Worm (Caenorhabditis elegans): ENCODE results near the gene T04C9.2.

Gene T04C9.2

ce11 chrIII:5951589-5952378 is 39.9 kb upstream of the T04C9.2 start (continued):
- TF ChIP-seq jun-1 (tag; optimal IDR thresholded peaks at IDR 0.05), result no peak
- no peak for TF ChIP-seq nhr-76 (tag; optimal IDR thresholded peaks at IDR 0.05)

DNA sequence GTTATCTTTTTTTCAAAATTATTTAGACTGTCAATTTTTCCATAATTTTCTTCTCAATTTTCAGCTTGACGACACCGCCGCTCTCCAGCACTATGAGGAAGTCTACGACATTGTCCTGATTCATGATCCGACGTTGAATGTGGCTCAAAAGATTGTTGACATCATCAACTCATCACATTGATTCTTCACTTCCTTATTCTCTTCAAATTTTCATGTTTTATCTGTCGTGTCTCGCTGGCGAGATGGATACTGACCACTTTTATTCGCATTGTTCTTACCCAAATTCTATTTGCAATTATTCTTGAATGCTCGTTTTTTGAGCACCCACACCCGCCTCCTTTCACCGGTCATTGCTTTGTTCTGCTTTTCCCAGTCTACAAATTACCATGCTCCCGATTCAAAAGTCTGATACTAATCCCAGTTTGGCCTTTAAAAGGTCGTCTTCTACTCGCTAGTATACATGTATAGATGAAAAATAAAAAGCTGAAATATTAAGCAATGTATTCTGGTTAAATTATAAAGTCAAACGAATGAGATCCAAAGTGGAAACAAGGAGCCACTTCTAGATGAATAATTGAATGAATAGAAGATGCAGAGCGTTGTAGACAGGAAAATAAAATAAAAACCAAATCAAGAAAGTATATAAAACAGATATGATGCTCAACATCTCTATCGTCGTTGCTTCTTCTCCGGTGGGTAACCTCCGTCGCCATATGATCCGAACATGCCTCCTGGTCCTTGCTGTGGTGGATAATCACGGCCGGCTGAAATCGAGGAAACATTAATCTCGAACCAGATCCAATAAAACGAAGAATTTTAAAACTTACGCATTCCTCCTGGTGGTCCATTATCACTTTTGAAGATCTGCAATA is 38.4 kb upstream of the T04C9.2 start:
- TF ChIP-seq mml-1 (tag; optimal IDR thresholded peaks at IDR 0.05) (no peak), pha-4 (tag; optimal IDR thresholded peaks at IDR 0.05) (peak; percentile 12), aly-2 (tag; optimal IDR thresholded peaks at IDR 0.05) (peak; percentile 73), unc-39 (tag; optimal IDR thresholded peaks at IDR 0.05) (no peak), mdl-1 (tag; optimal IDR thresholded peaks at IDR 0.05) (no peak), pqm-1 (tag; optimal IDR thresholded peaks at IDR 0.05) (peak; percentile 15), nhr-77 (tag; optimal IDR thresholded peaks at IDR 0.05) (peak; percentile 40), nhr-25 (tag; optimal IDR thresholded peaks at IDR 0.05) (peak; percentile 67), nhr-43 (tag; optimal IDR thresholded peaks at IDR 0.05; ENCODE audit: poor library complexity, severe bottlenecking) (peak; percentile 55), ama-1 (optimal IDR thresholded peaks at IDR 0.05) (peak; percentile 35), ztf-4 (tag; optimal IDR thresholded peaks at IDR 0.05) (peak; percentile 6), R02D3.7 (tag; optimal IDR thresholded peaks at IDR 0.05) (no peak), nhr-23 (tag; optimal IDR thresholded peaks at IDR 0.05) (peak; percentile 42)

DNA sequence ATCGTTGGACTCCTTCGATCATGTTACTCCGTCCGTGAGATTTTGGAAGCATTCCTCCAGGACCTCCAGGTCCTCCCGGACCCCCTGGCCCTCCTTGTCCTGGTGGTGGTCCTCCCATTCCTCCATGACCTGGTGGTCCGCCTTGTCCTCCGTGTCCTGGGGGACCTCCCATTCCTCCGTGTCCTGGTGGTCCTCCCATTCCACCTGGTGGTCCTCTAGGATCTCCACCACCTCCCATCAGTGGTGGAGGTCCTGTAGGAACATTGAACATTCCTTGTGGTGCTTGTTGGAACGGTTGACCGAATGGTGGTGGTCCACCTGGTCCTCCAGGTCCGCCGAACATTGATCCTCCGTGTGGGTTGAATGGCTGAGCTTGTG is 37.8 kb upstream of the T04C9.2 start:
- TF ChIP-seq elt-1 (tag; optimal IDR thresholded peaks at IDR 0.05), result no peak
- no peak for TF ChIP-seq lin-15B (tag; optimal IDR thresholded peaks at IDR 0.05)
- no peak for TF ChIP-seq unc-39 (tag; optimal IDR thresholded peaks at IDR 0.05)
- no peak for TF ChIP-seq snpc-4 (tag; optimal IDR thresholded peaks at IDR 0.05)
- TF ChIP-seq ceh-9 (tag; optimal IDR thresholded peaks at IDR 0.05), result no peak
- no peak for TF ChIP-seq mdl-1 (tag; optimal IDR thresholded peaks at IDR 0.05)
- no peak for TF ChIP-seq egl-27 (tag; optimal IDR thresholded peaks at IDR 0.05)
- TF ChIP-seq ztf-11 (tag; optimal IDR thresholded peaks at IDR 0.05), result no peak
- TF ChIP-seq hmg-11 (tag; optimal IDR thresholded peaks at IDR 0.05), result no peak
- TF ChIP-seq ceh-28 (tag; optimal IDR thresholded peaks at IDR 0.05), result no peak
- no peak for TF ChIP-seq nhr-11 (tag; optimal IDR thresholded peaks at IDR 0.05)
- TF ChIP-seq pha-4 (tag; optimal IDR thresholded peaks at IDR 0.05), result no peak
- TF ChIP-seq ama-1 (optimal IDR thresholded peaks at IDR 0.05), result no peak
- TF ChIP-seq nhr-28 (tag; optimal IDR thresholded peaks at IDR 0.05), result no peak
- no peak for TF ChIP-seq nhr-237 (tag; optimal IDR thresholded peaks at IDR 0.05)
- no peak for TF ChIP-seq fkh-10 (GFP tag; optimal IDR thresholded peaks at IDR 0.05)
- no peak for TF ChIP-seq mml-1 (tag; optimal IDR thresholded peaks at IDR 0.05)
- no peak for TF ChIP-seq zag-1 (tag; optimal IDR thresholded peaks at IDR 0.05)

DNA sequence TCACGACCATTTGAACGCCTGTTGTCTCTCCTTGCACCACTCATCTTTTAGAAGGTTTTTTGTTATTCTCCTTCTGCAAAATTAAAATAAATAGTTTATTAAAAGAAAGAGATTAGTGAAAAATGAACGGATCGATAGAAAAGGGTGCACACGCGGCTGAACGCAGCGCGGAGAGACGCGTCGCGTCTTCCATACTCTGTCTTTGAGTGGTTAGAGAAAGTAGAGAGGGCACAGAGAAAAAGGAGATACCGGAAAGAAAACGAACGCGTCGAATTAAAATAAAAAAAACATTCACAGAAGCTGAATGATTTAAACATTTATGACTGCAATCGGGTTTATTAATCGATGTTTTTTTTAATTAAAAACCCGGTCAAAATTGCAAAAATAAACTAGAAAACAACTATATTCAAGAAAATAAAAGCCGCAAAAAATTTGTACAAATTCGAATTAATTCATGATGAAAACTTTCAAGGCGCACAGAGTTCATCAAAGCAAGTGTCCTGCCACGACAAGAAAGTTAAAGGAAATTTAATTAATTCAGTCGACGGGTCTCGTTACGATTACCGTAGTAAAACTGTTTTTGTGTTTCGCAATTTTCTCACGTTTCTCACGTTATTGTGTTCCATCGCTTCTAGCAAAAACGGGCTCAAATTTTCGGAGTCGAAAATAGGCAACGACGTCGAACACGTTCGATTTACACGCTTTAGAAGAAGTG is 33.4 kb upstream of the T04C9.2 start, which contains the start of the genes nono-1 and nop-1:
nono-1 (minus strand) TSS at position 75 of the 715 bp plus-strand sequence.
nop-1 (plus strand) TSS at position 551 of the 715 bp plus-strand sequence.
- TF ChIP-seq pqm-1 (tag; optimal IDR thresholded peaks at IDR 0.05) (no peak), jun-1 (tag; optimal IDR thresholded peaks at IDR 0.05) (no peak), hmg-11 (tag; optimal IDR thresholded peaks at IDR 0.05) (peak; percentile 1), nhr-77 (tag; optimal IDR thresholded peaks at IDR 0.05) (no peak), elt-2 (tag; optimal IDR thresholded peaks at IDR 0.05) (no peak), tbx-2 (tag; optimal IDR thresholded peaks at IDR 0.05) (no peak), fkh-2 (tag; optimal IDR thresholded peaks at IDR 0.05) (no peak), nhr-28 (tag; optimal IDR thresholded peaks at IDR 0.05) (no peak), ceh-28 (tag; optimal IDR thresholded peaks at IDR 0.05) (no peak), fos-1 (tag; optimal IDR thresholded peaks at IDR 0.05) (no peak), ama-1 (optimal IDR thresholded peaks at IDR 0.05) (no peak), nfya-1 (tag; optimal IDR thresholded peaks at IDR 0.05; ENCODE audit: insufficient read depth) (peak; percentile 84), unc-39 (tag; optimal IDR thresholded peaks at IDR 0.05) (no peak), ceh-82 (tag; optimal IDR thresholded peaks at IDR 0.05) (no peak), nhr-43 (tag; optimal IDR thresholded peaks at IDR 0.05; ENCODE audit: poor library complexity, severe bottlenecking) (no peak), snpc-4 (tag; optimal IDR thresholded peaks at IDR 0.05) (peak; percentile 36)

Data from whole organism, L3 larva.